Fruit fly (Drosophila melanogaster) whole organism, prepupa: ENCODE data around the gene Tengl1.

Source experiments
- Blimp-1 ChIP-seq: fragments of 200-800 bp; sonication (Bioruptor generic); optimal IDR thresholded peaks from 3 replicates; lab custom pipeline; 2017; ENCODE audit warnings: missing biosample characterization, missing genetic modification characterization, mild to moderate bottlenecking, moderate library complexity, missing genetic modification reagents
- CG10669 ChIP-seq: fragments of 200-800 bp; sonication (Bioruptor generic); optimal IDR thresholded peaks from 3 replicates; lab custom pipeline; 2018; ENCODE audit warnings: missing biosample characterization, mild to moderate bottlenecking, missing genetic modification characterization, moderate library complexity
- CG11294 ChIP-seq: fragments of 200-800 bp; sonication (Bioruptor generic); IDR thresholded peaks from 2 replicates; pipeline ENCODE4 v1.3.6; 2022; ENCODE audit warnings: missing biosample characterization, missing genetic modification characterization
- CG11762 ChIP-seq: fragments of 200-800 bp; sonication (Bioruptor generic); optimal IDR thresholded peaks from 3 replicates; lab custom pipeline; 2016; ENCODE audit warnings: missing biosample characterization, missing genetic modification characterization; ENCODE audit not compliant: insufficient read depth
- CG11902 ChIP-seq: fragments of 200-800 bp; sonication (Bioruptor generic); optimal IDR thresholded peaks from 3 replicates; lab custom pipeline; 2016; ENCODE audit warnings: missing biosample characterization, missing genetic modification characterization
- CG15336 ChIP-seq: fragments of 200-800 bp; sonication (Bioruptor generic); IDR thresholded peaks from 2 replicates; pipeline ENCODE4 v1.3.6; 2022; ENCODE audit warnings: missing biosample characterization, missing genetic modification characterization
- CG1621 ChIP-seq: fragments of 200-800 bp; sonication (Bioruptor generic); optimal IDR thresholded peaks from 3 replicates; lab custom pipeline; 2018; ENCODE audit warnings: missing biosample characterization, mild to moderate bottlenecking, missing genetic modification characterization
- CG3032 ChIP-seq: fragments of 200-800 bp; optimal IDR thresholded peaks from 2 replicates; lab custom pipeline; 2019; ENCODE audit warnings: missing biosample characterization, mild to moderate bottlenecking, missing genetic modification characterization, moderate library complexity
- CG31627 ChIP-seq: fragments of 200-800 bp; sonication (Bioruptor generic); optimal IDR thresholded peaks from 3 replicates; lab custom pipeline; 2016; ENCODE audit warnings: missing biosample characterization, missing genetic modification characterization
- CG32006 ChIP-seq: fragments of 200-800 bp; sonication (Bioruptor generic); optimal IDR thresholded peaks from 3 replicates; lab custom pipeline; 2017; ENCODE audit warnings: missing biosample characterization, mild to moderate bottlenecking, missing genetic modification characterization
- CG4318 ChIP-seq: fragments of 200-800 bp; sonication (Bioruptor generic); optimal IDR thresholded peaks from 3 replicates; lab custom pipeline; 2017; ENCODE audit warnings: missing biosample characterization, mild to moderate bottlenecking, missing genetic modification characterization
- CG6163 ChIP-seq: fragments of 200-800 bp; sonication (Bioruptor generic); IDR thresholded peaks from 3 replicates; pipeline ENCODE4 v1.3.6; 2022; ENCODE audit warnings: missing biosample characterization, missing genetic modification characterization
- CG6792 ChIP-seq: fragments of 200-800 bp; sonication (Bioruptor generic); optimal IDR thresholded peaks from 3 replicates; lab custom pipeline; 2016; ENCODE audit warnings: missing biosample characterization, missing genetic modification characterization
- CG6808 ChIP-seq: fragments of 200-800 bp; sonication (Bioruptor generic); optimal IDR thresholded peaks from 3 replicates; lab custom pipeline; 2017; ENCODE audit warnings: missing biosample characterization, missing genetic modification characterization, mild to moderate bottlenecking, moderate library complexity, missing genetic modification reagents
- CG7368 ChIP-seq: fragments of 200-800 bp; sonication (Bioruptor generic); optimal IDR thresholded peaks from 3 replicates; lab custom pipeline; 2016; ENCODE audit warnings: missing biosample characterization, missing genetic modification characterization
- CG8319 ChIP-seq: fragments of 200-800 bp; sonication (Bioruptor generic); optimal IDR thresholded peaks from 3 replicates; lab custom pipeline; 2016; ENCODE audit warnings: missing biosample characterization, missing genetic modification characterization
- CG8632 ChIP-seq: fragments of 200-800 bp; sonication (Bioruptor generic); optimal IDR thresholded peaks from 3 replicates; lab custom pipeline; 2016; ENCODE audit warnings: missing biosample characterization, missing genetic modification characterization
- Eip75B ChIP-seq: fragments of 200-800 bp; sonication (Bioruptor generic); optimal IDR thresholded peaks from 3 replicates; lab custom pipeline; 2016; ENCODE audit warnings: missing biosample characterization, missing genetic modification characterization
- Eip78C ChIP-seq: fragments of 200-800 bp; sonication (Bioruptor generic); peaks from one replicate; lab custom pipeline; 2016; ENCODE audit warnings: missing biosample characterization, missing genetic modification characterization
- Eip93F ChIP-seq: fragments of 200-800 bp; sonication (Bioruptor generic); optimal IDR thresholded peaks from 2 replicates; lab custom pipeline; 2016; ENCODE audit warnings: missing biosample characterization, mild to moderate bottlenecking, missing genetic modification characterization
- Ets21C ChIP-seq: fragments of 200-800 bp; sonication (Bioruptor generic); optimal IDR thresholded peaks from 3 replicates; lab custom pipeline; 2016; ENCODE audit warnings: missing biosample characterization, missing genetic modification characterization
- Ets96B ChIP-seq: fragments of 200-800 bp; optimal IDR thresholded peaks from 2 replicates; lab custom pipeline; 2019; ENCODE audit warnings: missing biosample characterization, mild to moderate bottlenecking, missing genetic modification characterization, moderate library complexity
- Hr38 ChIP-seq: sonication (Bioruptor generic); optimal IDR thresholded peaks from 2 replicates; lab custom pipeline; 2016; ENCODE audit warnings: missing biosample characterization, missing genetic modification characterization
- Hr39 ChIP-seq: fragments of 200-800 bp; sonication (Bioruptor generic); optimal IDR thresholded peaks from 2 replicates; lab custom pipeline; 2016; ENCODE audit warnings: missing biosample characterization, missing genetic modification characterization
- Hr4 ChIP-seq: fragments of 200-800 bp; sonication (Bioruptor generic); optimal IDR thresholded peaks from 3 replicates; lab custom pipeline; 2016; ENCODE audit warnings: missing biosample characterization, missing genetic modification characterization
- Lpt ChIP-seq: fragments of 200-800 bp; sonication (Bioruptor generic); optimal IDR thresholded peaks from 3 replicates; lab custom pipeline; 2016; ENCODE audit warnings: missing biosample characterization, missing genetic modification characterization
- Met ChIP-seq: fragments of 200-800 bp; sonication (Bioruptor generic); optimal IDR thresholded peaks from 3 replicates; lab custom pipeline; 2016; ENCODE audit warnings: missing biosample characterization, missing genetic modification characterization
- Sox102F ChIP-seq: fragments of 200-800 bp; sonication (Bioruptor generic); optimal IDR thresholded peaks from 2 replicates; lab custom pipeline; 2016; ENCODE audit warnings: missing biosample characterization, mild to moderate bottlenecking, missing genetic modification characterization
- Sox15 ChIP-seq: fragments of 200-800 bp; sonication (Bioruptor generic); optimal IDR thresholded peaks from 3 replicates; lab custom pipeline; 2016; ENCODE audit warnings: missing biosample characterization, missing genetic modification characterization
- achi ChIP-seq: fragments of 200-800 bp; sonication (Bioruptor generic); optimal IDR thresholded peaks from 3 replicates; lab custom pipeline; 2016; ENCODE audit warnings: missing biosample characterization, missing genetic modification characterization
- acj6 ChIP-seq: fragments of 200-800 bp; sonication (Bioruptor generic); optimal IDR thresholded peaks from 3 replicates; lab custom pipeline; 2016; ENCODE audit warnings: missing biosample characterization, missing genetic modification characterization
- cyc ChIP-seq: fragments of 200-800 bp; sonication (Bioruptor generic); optimal IDR thresholded peaks from 3 replicates; lab custom pipeline; 2016; ENCODE audit warnings: missing biosample characterization, missing genetic modification characterization
- dsx ChIP-seq: fragments of 200-800 bp; optimal IDR thresholded peaks from 3 replicates; lab custom pipeline; 2019; ENCODE audit warnings: missing biosample characterization, mild to moderate bottlenecking, missing genetic modification characterization, moderate library complexity; ENCODE audit not compliant: poor library complexity, severe bottlenecking
- eg ChIP-seq: fragments of 200-800 bp; sonication (Bioruptor generic); IDR thresholded peaks from 3 replicates; pipeline ENCODE4 v1.3.6; 2022; ENCODE audit warnings: missing biosample characterization, missing genetic modification characterization
- esn ChIP-seq: fragments of 200-800 bp; sonication (Bioruptor generic); optimal IDR thresholded peaks from 2 replicates; lab custom pipeline; 2016; ENCODE audit warnings: missing biosample characterization, mild to moderate bottlenecking, missing genetic modification characterization, moderate library complexity
- fd59A ChIP-seq: fragments of 200-800 bp; sonication (Bioruptor generic); optimal IDR thresholded peaks from 2 replicates; lab custom pipeline; 2017; ENCODE audit warnings: missing biosample characterization, mild to moderate bottlenecking, missing genetic modification characterization, missing genetic modification reagents
- fd85E ChIP-seq: fragments of 200-800 bp; sonication (Bioruptor generic); optimal IDR thresholded peaks from 3 replicates; lab custom pipeline; 2016; ENCODE audit warnings: missing biosample characterization, missing genetic modification characterization
- fkh ChIP-seq: fragments of 200-800 bp; sonication (Bioruptor generic); optimal IDR thresholded peaks from 3 replicates; lab custom pipeline; 2017; ENCODE audit warnings: missing biosample characterization, mild to moderate bottlenecking, missing genetic modification characterization, moderate library complexity
- net ChIP-seq: fragments of 200-800 bp; sonication (Bioruptor generic); optimal IDR thresholded peaks from 3 replicates; lab custom pipeline; 2016; ENCODE audit warnings: missing biosample characterization, missing genetic modification characterization
- pdm3 ChIP-seq: fragments of 200-800 bp; sonication (Bioruptor generic); optimal IDR thresholded peaks from 3 replicates; lab custom pipeline; 2016; ENCODE audit warnings: missing biosample characterization, missing genetic modification characterization
- salr ChIP-seq, 2 experiments: fragments of 200-800 bp; sonication (Bioruptor generic); optimal IDR thresholded peaks; 3 replicates each; lab custom pipeline; 2016 to 2018; ENCODE audit warnings: missing biosample characterization in 2 of 2, missing genetic modification characterization in 2 of 2, mild to moderate bottlenecking in 1 of 2
- spab ChIP-seq: fragments of 200-800 bp; sonication (Bioruptor generic); optimal IDR thresholded peaks from 2 replicates; lab custom pipeline; 2017; ENCODE audit warnings: missing biosample characterization, mild to moderate bottlenecking, missing genetic modification characterization, missing genetic modification reagents
- ss ChIP-seq, 2 experiments: fragments of 200-800 bp; sonication (Bioruptor generic); optimal IDR thresholded peaks; 2 replicates in 1 of 2; 3 replicates in 1 of 2; lab custom pipeline; 2017 to 2018; ENCODE audit warnings: mild to moderate bottlenecking in 2 of 2, missing biosample characterization in 2 of 2, missing genetic modification characterization in 2 of 2, moderate library complexity in 1 of 2
- svp ChIP-seq: fragments of 200-800 bp; sonication (Bioruptor generic); peaks from one replicate; lab custom pipeline; 2016; ENCODE audit warnings: missing biosample characterization, missing genetic modification characterization
- topi ChIP-seq: fragments of 200-800 bp; sonication (Bioruptor generic); optimal IDR thresholded peaks from 3 replicates; lab custom pipeline; 2016; ENCODE audit warnings: missing biosample characterization, missing genetic modification characterization
- vri ChIP-seq: fragments of 200-800 bp; sonication (Bioruptor generic); optimal IDR thresholded peaks from 3 replicates; lab custom pipeline; 2016; ENCODE audit warnings: missing biosample characterization, mild to moderate bottlenecking, missing genetic modification characterization

Tengl1 gene

DNA sequence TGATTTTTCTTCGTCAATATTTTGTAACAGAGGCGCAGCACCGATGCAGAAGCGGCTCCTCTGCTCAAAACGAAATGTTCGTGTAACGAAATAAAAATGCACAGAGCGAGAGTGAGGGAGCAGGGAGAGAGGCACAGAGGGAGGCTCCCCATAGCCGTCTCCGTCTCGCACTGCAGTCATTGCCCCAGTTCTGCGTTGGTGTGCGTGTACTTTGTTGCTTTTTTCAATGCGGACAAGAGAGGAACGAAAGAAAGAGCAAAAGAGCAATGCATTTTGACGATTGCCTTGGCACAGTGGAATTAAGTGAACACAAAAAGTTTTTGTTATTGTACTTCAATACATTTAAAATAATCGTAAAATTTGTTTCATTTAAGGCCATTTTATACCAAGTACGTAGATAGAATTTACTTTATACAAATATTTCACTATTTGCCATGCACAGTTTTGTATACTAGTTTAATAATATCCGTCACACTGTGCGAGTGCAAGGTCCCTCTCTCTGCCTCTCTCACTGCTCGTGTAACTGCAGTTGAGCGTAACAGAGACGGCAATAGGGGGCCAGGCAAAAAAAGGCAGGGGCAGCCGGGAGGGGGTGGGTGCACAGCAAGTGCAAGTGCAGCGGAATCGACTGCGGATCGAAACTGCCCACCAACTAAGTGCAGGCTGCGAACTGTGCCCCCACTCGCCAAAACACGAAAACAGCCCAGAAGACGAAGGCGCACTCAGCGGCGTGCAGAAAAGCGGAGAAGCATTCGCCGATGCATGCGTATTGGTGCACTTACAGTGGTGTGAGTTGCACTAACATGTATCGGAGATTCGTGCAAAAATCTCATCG lies 38.2 kb downstream of the Tengl1 start (continued):
- TF ChIP-seq CG32006 (GFP tag; lab: Kevin White, UChicago) (peak; percentile 100), CG31627 (peak; percentile 100), CG15336 (peak; percentile 100), cyc (peak; percentile 100), CG11294 (peak; percentile 100), Eip75B (peak; percentile 100), Sox102F (GFP tag; lab: Kevin White, UChicago) (peak; percentile 100), spab (GFP tag; lab: Kevin White, UChicago) (peak; percentile 100), Hr39 (GFP tag; lab: Kevin White, UChicago) (peak; percentile 100), acj6 (GFP tag; lab: Kevin White, UChicago) (peak; percentile 100), Blimp-1 (GFP tag; lab: Kevin White, UChicago) (peak; percentile 98), net (GFP tag; lab: Kevin White, UChicago) (peak; percentile 100), Eip78C (GFP tag; lab: Kevin White, UChicago) (peak; percentile 100), salr (GFP tag; optimal IDR thresholded peaks at IDR 0.05; lab: Kevin White, UChicago) (peak; percentile 99 to 100), topi (GFP tag; lab: Kevin White, UChicago) (peak; percentile 100), fkh (GFP tag; lab: Kevin White, UChicago) (peak; percentile 66), Ets96B (tag; lab: Kevin White, UChicago) (peak; percentile 100), pdm3 (peak; percentile 100)

DNA sequence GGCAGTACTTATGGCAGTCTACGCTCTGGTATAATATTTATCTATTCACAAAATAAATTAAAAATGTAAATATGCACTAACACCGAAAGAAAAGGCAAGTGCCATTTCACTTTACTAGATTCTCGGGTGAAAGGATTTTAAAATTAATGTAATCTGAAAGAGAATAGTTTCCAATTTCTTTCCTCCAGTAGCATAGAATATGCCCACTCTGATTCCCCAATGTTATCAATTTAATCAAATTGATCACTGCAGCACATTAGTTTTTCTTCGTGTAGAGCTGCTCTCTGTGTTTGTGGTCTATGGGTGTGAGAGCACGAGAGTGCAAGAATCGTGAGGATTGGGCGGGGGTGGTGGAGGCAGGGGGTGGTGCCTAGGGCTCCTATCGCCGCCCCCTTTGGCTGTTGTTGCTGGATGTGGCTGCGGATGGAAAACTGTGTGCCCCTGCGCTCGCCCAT lies 39.3 kb downstream of the Tengl1 start:
- TF ChIP-seq fd59A: peak; percentile 90
- TF ChIP-seq dsx (GFP tag; lab: Kevin White, UChicago): peak; percentile 83
- peak; percentile 87 for TF ChIP-seq topi (GFP tag; lab: Kevin White, UChicago)
- TF ChIP-seq eg (GFP tag; lab: Robert Waterston, UW): peak; percentile 91
- peak; percentile 67 for TF ChIP-seq CG1621 (tag; lab: Kevin White, UChicago)
- TF ChIP-seq CG4318 (GFP tag; lab: Kevin White, UChicago): peak; percentile 96
- peak; percentile 90 for TF ChIP-seq CG6163 (GFP tag; lab: Robert Waterston, UW)
- TF ChIP-seq fkh (GFP tag; lab: Kevin White, UChicago): peak; percentile 90
- TF ChIP-seq CG10669 (GFP tag; lab: Kevin White, UChicago): peak; percentile 85
- peak; percentile 75 for TF ChIP-seq Ets21C (GFP tag; lab: Kevin White, UChicago)
- peak; percentile 67 to 76 for TF ChIP-seq ss (GFP tag; optimal IDR thresholded peaks at IDR 0.05; lab: Kevin White, UChicago)
- TF ChIP-seq CG3032 (tag; lab: Kevin White, UChicago): peak; percentile 85
- TF ChIP-seq achi (GFP tag; lab: Kevin White, UChicago): peak; percentile 90
- peak; percentile 85 for TF ChIP-seq Ets96B (tag; lab: Kevin White, UChicago)
- peak; percentile 69 for TF ChIP-seq CG11902 (GFP tag; lab: Kevin White, UChicago)
- peak; percentile 89 for TF ChIP-seq spab (GFP tag; lab: Kevin White, UChicago)
- peak; percentile 91 for TF ChIP-seq acj6 (GFP tag; lab: Kevin White, UChicago)
- TF ChIP-seq Sox15 (GFP tag; lab: Kevin White, UChicago): peak; percentile 79
- TF ChIP-seq salr (GFP tag; optimal IDR thresholded peaks at IDR 0.05; lab: Kevin White, UChicago): peak; percentile 75 to 99
- peak; percentile 93 for TF ChIP-seq svp (GFP tag; lab: Kevin White, UChicago)
- peak; percentile 83 for TF ChIP-seq CG31627
- TF ChIP-seq CG11762 (GFP tag; lab: Kevin White, UChicago): peak; percentile 79
- peak; percentile 78 for TF ChIP-seq Lpt (GFP tag; lab: Kevin White, UChicago)
- TF ChIP-seq CG6808 (GFP tag; lab: Kevin White, UChicago): peak; percentile 87
- TF ChIP-seq Met: peak; percentile 83
- TF ChIP-seq Hr4: peak; percentile 96
- TF ChIP-seq esn (GFP tag; lab: Kevin White, UChicago): peak; percentile 86
- TF ChIP-seq CG7368 (GFP tag; lab: Kevin White, UChicago): peak; percentile 72
- TF ChIP-seq Hr38 (GFP tag; lab: Kevin White, UChicago): no peak
- TF ChIP-seq CG8632 (GFP tag; lab: Kevin White, UChicago): peak; percentile 79
- peak; percentile 72 for TF ChIP-seq Sox102F (GFP tag; lab: Kevin White, UChicago)
- peak; percentile 66 for TF ChIP-seq CG8319 (GFP tag; lab: Kevin White, UChicago)
- peak; percentile 82 for TF ChIP-seq CG6792 (GFP tag; lab: Kevin White, UChicago)
- peak; percentile 89 for TF ChIP-seq pdm3
- no peak for TF ChIP-seq Eip93F (GFP tag; lab: Kevin White, UChicago)
- TF ChIP-seq fd85E: peak; percentile 48
- TF ChIP-seq vri (GFP tag; lab: Kevin White, UChicago): peak; percentile 63
- peak; percentile 89 for TF ChIP-seq Eip75B
